Fruit fly (Drosophila melanogaster) whole organism, adult: ENCODE measurements around the gene TBC1D23.
A peak's percentile ranks its signal among the peaks of the same experiment; 100 is the strongest.

ENCODE experiments used
- CG12768 ChIP-seq: fragments of 200-800 bp; sonication (Bioruptor generic); optimal IDR thresholded peaks from 2 replicates; lab custom pipeline; 2017; ENCODE audit warnings: missing biosample characterization, missing genetic modification characterization, mild to moderate bottlenecking, moderate library complexity, missing genetic modification reagents
- CG7045 ChIP-seq: fragments of 200-800 bp; sonication (Bioruptor generic); optimal IDR thresholded peaks from 2 replicates; lab custom pipeline; 2017; ENCODE audit warnings: missing biosample characterization, mild to moderate bottlenecking, missing genetic modification characterization
- CG7101 ChIP-seq: fragments of 200-800 bp; sonication (Bioruptor generic); optimal IDR thresholded peaks from 2 replicates; lab custom pipeline; 2018; ENCODE audit warnings: missing biosample characterization, mild to moderate bottlenecking, missing genetic modification characterization, moderate library complexity
- Clk ChIP-seq: fragments of 200-800 bp; sonication (Bioruptor generic); optimal IDR thresholded peaks from 2 replicates; lab custom pipeline; 2017; ENCODE audit warnings: missing biosample characterization, missing genetic modification characterization
- Mnt ChIP-seq: fragments of 200-800 bp; sonication (Bioruptor generic); optimal IDR thresholded peaks from 2 replicates; lab custom pipeline; 2016; ENCODE audit warnings: missing biosample characterization, mild to moderate bottlenecking, missing genetic modification characterization
- cnc ChIP-seq, 2 experiments: fragments of >200 bp; optimal IDR thresholded peaks; 2 replicates each; lab custom pipeline; 2017
- ovo ChIP-seq: fragments of 200-800 bp; sonication (Bioruptor generic); optimal IDR thresholded peaks from 2 replicates; lab custom pipeline; 2016; ENCODE audit warnings: missing biosample characterization, missing genetic modification characterization
- pad ChIP-seq: fragments of 200-800 bp; sonication (Bioruptor generic); optimal IDR thresholded peaks from 3 replicates; lab custom pipeline; 2017; ENCODE audit warnings: missing biosample characterization, missing genetic modification characterization, mild to moderate bottlenecking, moderate library complexity, missing genetic modification reagents
- toe ChIP-seq: fragments of 200-800 bp; sonication (Bioruptor generic); optimal IDR thresholded peaks from 2 replicates; lab custom pipeline; 2016; ENCODE audit warnings: missing biosample characterization, missing genetic modification characterization

DNA sequence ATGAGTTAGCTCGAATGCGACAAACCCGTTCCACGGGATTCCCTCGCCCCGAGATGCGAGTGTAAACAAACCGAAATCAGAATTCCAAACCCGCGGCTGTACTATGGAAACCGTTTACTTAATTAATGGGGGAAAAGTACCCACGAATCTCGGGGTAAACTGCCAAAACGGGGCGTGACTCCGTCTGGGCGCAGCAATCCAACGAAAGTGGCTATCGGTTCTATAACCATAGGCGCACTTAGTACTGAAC lies 6.5 kb upstream of the TBC1D23 start:
- TF ChIP-seq CG7045 (GFP tag; lab: Kevin White, UChicago) (no peak), pad (GFP tag; lab: Kevin White, UChicago) (no peak), CG12768 (GFP tag; lab: Kevin White, UChicago) (no peak), CG7101 (tag; lab: Kevin White, UChicago) (no peak), Mnt (GFP tag; lab: Kevin White, UChicago) (no peak), toe (GFP tag; lab: Kevin White, UChicago) (no peak), Clk (no peak), ovo (GFP tag; lab: Kevin White, UChicago) (peak; percentile 45), cnc (optimal IDR thresholded peaks at IDR 0.05; lab: Kevin White, UChicago) (no peak)
